Worm (Caenorhabditis elegans) whole organism, midembryonic: ENCODE data around the gene Y102A11A.1.

ENCODE experiments used
- T22C8.4 ChIP-seq: fragments of 200-800 bp; sonication (Bioruptor generic); IDR thresholded peaks from 2 replicates; pipeline ENCODE4 v1.3.6; 2022; ENCODE audit warnings: missing genetic modification characterization, missing compliant biosample characterization
- cog-1 ChIP-seq: sonication (generic microtip); optimal IDR thresholded peaks from 2 replicates; lab custom pipeline; 2016; ENCODE audit warnings: missing genetic modification characterization, missing compliant biosample characterization
- flt-1 ChIP-seq: fragments of 200-800 bp; sonication (Bioruptor generic); IDR thresholded peaks from 2 replicates; pipeline ENCODE4 v1.3.6; 2022; ENCODE audit warnings: missing genetic modification characterization, missing compliant biosample characterization
- klf-2 ChIP-seq: fragments of 200-800 bp; sonication (Bioruptor generic); conservative IDR thresholded peaks from 2 replicates; pipeline ENCODE4 v1.3.6; 2022; ENCODE audit warnings: missing genetic modification reagents, missing genetic modification characterization, missing compliant biosample characterization
- med-1 ChIP-seq: sonication (generic microtip); optimal IDR thresholded peaks from 2 replicates; lab custom pipeline; 2017; ENCODE audit warnings: missing genetic modification characterization, mild to moderate bottlenecking, missing compliant biosample characterization, antibody characterized with exemption, missing genetic modification reagents; ENCODE audit not compliant: insufficient read depth
- ref-1 ChIP-seq: fragments of 200-800 bp; sonication (Bioruptor generic); conservative IDR thresholded peaks from 2 replicates; pipeline ENCODE4 v1.3.6; 2022; ENCODE audit warnings: missing genetic modification reagents, missing genetic modification characterization, missing compliant biosample characterization
- tab-1 ChIP-seq: fragments of 200-800 bp; sonication (Bioruptor generic); IDR thresholded peaks from 2 replicates; pipeline ENCODE4 v1.3.6; 2022; ENCODE audit warnings: missing genetic modification characterization, missing compliant biosample characterization

DNA sequence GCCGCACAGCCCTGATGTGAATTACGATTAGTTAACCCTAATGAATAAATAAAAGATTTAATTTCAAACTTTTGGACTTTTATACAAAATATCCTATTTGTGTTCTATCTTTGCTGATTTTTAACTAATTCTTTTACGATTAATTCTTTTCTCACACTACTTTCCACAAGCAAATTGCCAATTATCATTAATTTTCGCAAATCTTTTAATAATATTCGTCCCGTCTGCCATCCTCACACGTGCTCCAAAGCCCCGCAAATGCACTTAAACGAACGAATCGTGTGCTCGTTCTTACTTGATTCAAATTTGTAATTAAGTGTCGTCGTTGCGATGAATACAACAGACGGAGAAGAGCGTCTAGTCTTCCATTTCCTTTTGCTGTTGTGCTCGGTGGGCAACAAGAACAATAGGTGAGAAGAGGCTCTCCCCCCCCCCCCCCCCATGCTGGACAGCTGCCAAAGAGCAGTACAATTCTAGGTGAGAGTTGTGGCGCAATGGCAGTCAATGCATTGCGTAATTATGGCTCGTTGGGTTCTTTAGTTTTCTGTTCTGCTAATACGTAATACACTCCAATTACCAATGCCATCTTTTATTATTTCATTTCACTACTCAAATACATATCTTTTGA, 7.0 kb upstream of the Y102A11A.1 start:
- peak; percentile 59; the same call in 1 of the 2 replicates for TF ChIP-seq flt-1
- TF ChIP-seq tab-1 = 0 out of 2 replicates have a peak, but pooled peaks have one; percentile 22
- TF ChIP-seq klf-2 (GFP tag; lab: Robert Waterston, UW) = no peak
- TF ChIP-seq cog-1 (tag; lab: Kevin White, UChicago) = no peak
- TF ChIP-seq T22C8.4 (GFP tag; lab: Robert Waterston, UW) = no peak
- TF ChIP-seq med-1 (GFP tag; lab: Kevin White, UChicago) = no peak
- no peak for TF ChIP-seq ref-1 (GFP tag; lab: Robert Waterston, UW)
